Fruit fly (Drosophila melanogaster) whole organism, prepupa: ENCODE measurements around the gene hry.
A peak's percentile ranks its signal among the peaks of the same experiment; 100 is the strongest.

ENCODE experiments used
- Blimp-1 ChIP-seq: fragments of 200-800 bp; sonication (Bioruptor generic); optimal IDR thresholded peaks from 3 replicates; lab custom pipeline; 2017; ENCODE audit warnings: missing biosample characterization, missing genetic modification characterization, mild to moderate bottlenecking, moderate library complexity, missing genetic modification reagents
- CG10631 ChIP-seq: fragments of 200-800 bp; sonication (Bioruptor generic); optimal IDR thresholded peaks from 2 replicates; lab custom pipeline; 2016; ENCODE audit warnings: missing biosample characterization, missing genetic modification characterization
- CG11294 ChIP-seq: fragments of 200-800 bp; sonication (Bioruptor generic); IDR thresholded peaks from 2 replicates; pipeline ENCODE4 v1.3.6; 2022; ENCODE audit warnings: missing biosample characterization, missing genetic modification characterization
- CG11762 ChIP-seq: fragments of 200-800 bp; sonication (Bioruptor generic); optimal IDR thresholded peaks from 3 replicates; lab custom pipeline; 2016; ENCODE audit warnings: missing biosample characterization, missing genetic modification characterization; ENCODE audit not compliant: insufficient read depth
- CG15336 ChIP-seq: fragments of 200-800 bp; sonication (Bioruptor generic); IDR thresholded peaks from 2 replicates; pipeline ENCODE4 v1.3.6; 2022; ENCODE audit warnings: missing biosample characterization, missing genetic modification characterization
- CG1621 ChIP-seq: fragments of 200-800 bp; sonication (Bioruptor generic); optimal IDR thresholded peaks from 3 replicates; lab custom pipeline; 2018; ENCODE audit warnings: missing biosample characterization, mild to moderate bottlenecking, missing genetic modification characterization
- CG3032 ChIP-seq: fragments of 200-800 bp; optimal IDR thresholded peaks from 2 replicates; lab custom pipeline; 2019; ENCODE audit warnings: missing biosample characterization, mild to moderate bottlenecking, missing genetic modification characterization, moderate library complexity
- CG32006 ChIP-seq: fragments of 200-800 bp; sonication (Bioruptor generic); optimal IDR thresholded peaks from 3 replicates; lab custom pipeline; 2017; ENCODE audit warnings: missing biosample characterization, mild to moderate bottlenecking, missing genetic modification characterization
- CG3919 ChIP-seq: fragments of 200-800 bp; sonication (Bioruptor generic); optimal IDR thresholded peaks from 3 replicates; lab custom pipeline; 2016; ENCODE audit warnings: missing biosample characterization, missing genetic modification characterization
- CG4318 ChIP-seq: fragments of 200-800 bp; sonication (Bioruptor generic); optimal IDR thresholded peaks from 3 replicates; lab custom pipeline; 2017; ENCODE audit warnings: missing biosample characterization, mild to moderate bottlenecking, missing genetic modification characterization
- CG6163 ChIP-seq: fragments of 200-800 bp; sonication (Bioruptor generic); IDR thresholded peaks from 3 replicates; pipeline ENCODE4 v1.3.6; 2022; ENCODE audit warnings: missing biosample characterization, missing genetic modification characterization
- CG6276 ChIP-seq: fragments of 200-800 bp; sonication (Bioruptor generic); optimal IDR thresholded peaks from 2 replicates; lab custom pipeline; 2017; ENCODE audit warnings: missing biosample characterization, mild to moderate bottlenecking, missing genetic modification characterization
- CG6792 ChIP-seq: fragments of 200-800 bp; sonication (Bioruptor generic); optimal IDR thresholded peaks from 3 replicates; lab custom pipeline; 2016; ENCODE audit warnings: missing biosample characterization, missing genetic modification characterization
- CG6808 ChIP-seq: fragments of 200-800 bp; sonication (Bioruptor generic); optimal IDR thresholded peaks from 3 replicates; lab custom pipeline; 2017; ENCODE audit warnings: missing biosample characterization, missing genetic modification characterization, mild to moderate bottlenecking, moderate library complexity, missing genetic modification reagents
- CG7368 ChIP-seq: fragments of 200-800 bp; sonication (Bioruptor generic); optimal IDR thresholded peaks from 3 replicates; lab custom pipeline; 2016; ENCODE audit warnings: missing biosample characterization, missing genetic modification characterization
- CG8119 ChIP-seq: fragments of 200-800 bp; sonication (Bioruptor generic); IDR thresholded peaks from 3 replicates; pipeline ENCODE4 v1.3.6; 2022; ENCODE audit warnings: missing biosample characterization, missing genetic modification characterization
- CG8632 ChIP-seq: fragments of 200-800 bp; sonication (Bioruptor generic); optimal IDR thresholded peaks from 3 replicates; lab custom pipeline; 2016; ENCODE audit warnings: missing biosample characterization, missing genetic modification characterization
- CG9139 ChIP-seq: fragments of 200-800 bp; sonication (Bioruptor generic); optimal IDR thresholded peaks from 3 replicates; lab custom pipeline; 2017; ENCODE audit warnings: missing biosample characterization, mild to moderate bottlenecking, missing genetic modification characterization
- Eip75B ChIP-seq: fragments of 200-800 bp; sonication (Bioruptor generic); optimal IDR thresholded peaks from 3 replicates; lab custom pipeline; 2016; ENCODE audit warnings: missing biosample characterization, missing genetic modification characterization
- Eip78C ChIP-seq: fragments of 200-800 bp; sonication (Bioruptor generic); peaks from one replicate; lab custom pipeline; 2016; ENCODE audit warnings: missing biosample characterization, missing genetic modification characterization
- Ets21C ChIP-seq: fragments of 200-800 bp; sonication (Bioruptor generic); optimal IDR thresholded peaks from 3 replicates; lab custom pipeline; 2016; ENCODE audit warnings: missing biosample characterization, missing genetic modification characterization
- Ets96B ChIP-seq: fragments of 200-800 bp; optimal IDR thresholded peaks from 2 replicates; lab custom pipeline; 2019; ENCODE audit warnings: missing biosample characterization, mild to moderate bottlenecking, missing genetic modification characterization, moderate library complexity
- Gug ChIP-seq: fragments of 200-800 bp; sonication (Bioruptor generic); IDR thresholded peaks from 2 replicates; pipeline ENCODE4 v1.3.6; 2022; ENCODE audit warnings: missing biosample characterization, missing genetic modification characterization
- Hr39 ChIP-seq: fragments of 200-800 bp; sonication (Bioruptor generic); optimal IDR thresholded peaks from 2 replicates; lab custom pipeline; 2016; ENCODE audit warnings: missing biosample characterization, missing genetic modification characterization
- Lpt ChIP-seq: fragments of 200-800 bp; sonication (Bioruptor generic); optimal IDR thresholded peaks from 3 replicates; lab custom pipeline; 2016; ENCODE audit warnings: missing biosample characterization, missing genetic modification characterization
- Met ChIP-seq: fragments of 200-800 bp; sonication (Bioruptor generic); optimal IDR thresholded peaks from 3 replicates; lab custom pipeline; 2016; ENCODE audit warnings: missing biosample characterization, missing genetic modification characterization
- OdsH ChIP-seq: fragments of 200-800 bp; sonication (Bioruptor generic); optimal IDR thresholded peaks from 3 replicates; lab custom pipeline; 2016; ENCODE audit warnings: missing biosample characterization, missing genetic modification characterization
- Smox ChIP-seq: fragments of 200-800 bp; sonication (Bioruptor generic); optimal IDR thresholded peaks from 3 replicates; lab custom pipeline; 2016; ENCODE audit warnings: missing biosample characterization, missing genetic modification characterization
- Sox102F ChIP-seq: fragments of 200-800 bp; sonication (Bioruptor generic); optimal IDR thresholded peaks from 2 replicates; lab custom pipeline; 2016; ENCODE audit warnings: missing biosample characterization, mild to moderate bottlenecking, missing genetic modification characterization
- Sox14 ChIP-seq: fragments of 200-800 bp; sonication (Bioruptor generic); optimal IDR thresholded peaks from 3 replicates; lab custom pipeline; 2016; ENCODE audit warnings: missing biosample characterization, missing genetic modification characterization
- Sox15 ChIP-seq: fragments of 200-800 bp; sonication (Bioruptor generic); optimal IDR thresholded peaks from 3 replicates; lab custom pipeline; 2016; ENCODE audit warnings: missing biosample characterization, missing genetic modification characterization
- acj6 ChIP-seq: fragments of 200-800 bp; sonication (Bioruptor generic); optimal IDR thresholded peaks from 3 replicates; lab custom pipeline; 2016; ENCODE audit warnings: missing biosample characterization, missing genetic modification characterization
- eg ChIP-seq: fragments of 200-800 bp; sonication (Bioruptor generic); IDR thresholded peaks from 3 replicates; pipeline ENCODE4 v1.3.6; 2022; ENCODE audit warnings: missing biosample characterization, missing genetic modification characterization
- esn ChIP-seq: fragments of 200-800 bp; sonication (Bioruptor generic); optimal IDR thresholded peaks from 2 replicates; lab custom pipeline; 2016; ENCODE audit warnings: missing biosample characterization, mild to moderate bottlenecking, missing genetic modification characterization, moderate library complexity
- fd59A ChIP-seq: fragments of 200-800 bp; sonication (Bioruptor generic); optimal IDR thresholded peaks from 2 replicates; lab custom pipeline; 2017; ENCODE audit warnings: missing biosample characterization, mild to moderate bottlenecking, missing genetic modification characterization, missing genetic modification reagents
- fkh ChIP-seq: fragments of 200-800 bp; sonication (Bioruptor generic); optimal IDR thresholded peaks from 3 replicates; lab custom pipeline; 2017; ENCODE audit warnings: missing biosample characterization, mild to moderate bottlenecking, missing genetic modification characterization, moderate library complexity
- lz ChIP-seq: fragments of 200-800 bp; sonication (Bioruptor generic); optimal IDR thresholded peaks from 3 replicates; lab custom pipeline; 2016; ENCODE audit warnings: missing biosample characterization, missing genetic modification characterization
- net ChIP-seq: fragments of 200-800 bp; sonication (Bioruptor generic); optimal IDR thresholded peaks from 3 replicates; lab custom pipeline; 2016; ENCODE audit warnings: missing biosample characterization, missing genetic modification characterization
- salr ChIP-seq, 2 experiments: fragments of 200-800 bp; sonication (Bioruptor generic); optimal IDR thresholded peaks; 3 replicates each; lab custom pipeline; 2016 to 2018; ENCODE audit warnings: missing biosample characterization in 2 of 2, missing genetic modification characterization in 2 of 2, mild to moderate bottlenecking in 1 of 2
- svp ChIP-seq: fragments of 200-800 bp; sonication (Bioruptor generic); peaks from one replicate; lab custom pipeline; 2016; ENCODE audit warnings: missing biosample characterization, missing genetic modification characterization
- vri ChIP-seq: fragments of 200-800 bp; sonication (Bioruptor generic); optimal IDR thresholded peaks from 3 replicates; lab custom pipeline; 2016; ENCODE audit warnings: missing biosample characterization, mild to moderate bottlenecking, missing genetic modification characterization

The hry gene

DNA sequence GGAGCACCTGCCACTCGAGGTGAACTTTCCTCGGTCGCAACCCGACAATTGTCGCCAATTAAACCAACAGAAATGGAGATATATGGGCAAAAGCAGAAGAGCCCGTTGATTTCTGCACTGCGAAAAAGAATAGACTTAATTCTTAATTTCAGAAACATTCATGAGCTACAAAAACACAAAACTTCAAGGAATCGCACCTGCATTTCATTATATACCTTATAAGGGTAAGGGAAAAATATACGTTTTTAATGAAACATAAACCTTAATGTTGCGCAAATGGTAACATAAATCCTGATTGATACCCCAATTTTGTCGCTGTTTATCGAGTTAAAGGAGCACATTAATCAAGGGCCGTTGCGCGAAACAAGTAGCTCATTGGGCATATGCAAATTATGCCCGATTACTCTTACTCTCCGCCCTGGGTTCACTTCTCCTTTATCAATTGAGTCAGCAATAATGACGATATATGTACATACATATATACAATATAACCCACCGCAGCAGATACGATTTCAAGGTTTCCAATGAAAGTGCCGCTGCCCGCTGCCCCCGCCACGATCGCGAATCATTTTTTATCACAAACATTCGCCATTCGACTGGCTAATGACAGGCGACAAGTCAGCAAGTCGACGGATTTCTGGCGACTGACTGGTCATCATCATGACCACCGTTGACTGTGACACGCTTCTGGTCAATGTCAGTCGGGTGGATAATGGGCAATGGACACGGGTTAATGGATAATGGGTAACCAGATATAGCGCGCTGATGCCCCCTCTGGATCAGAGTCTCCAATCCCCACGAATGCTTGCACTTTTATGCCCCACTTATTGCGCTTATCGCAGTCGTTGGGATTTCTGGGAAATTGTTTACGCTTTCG is 13.5 kb upstream of the hry start (continued):
- TF ChIP-seq Sox102F (GFP tag; lab: Kevin White, UChicago) = peak; percentile 19
- TF ChIP-seq Hr39 (GFP tag; lab: Kevin White, UChicago) = peak; percentile 3
- peak; percentile 33 for TF ChIP-seq OdsH (GFP tag; lab: Kevin White, UChicago)
- peak; percentile 25 for TF ChIP-seq CG3919 (GFP tag; lab: Kevin White, UChicago)
- TF ChIP-seq lz (GFP tag; lab: Kevin White, UChicago) = no peak
- TF ChIP-seq CG6792 (GFP tag; lab: Kevin White, UChicago) = peak; percentile 38
- TF ChIP-seq esn = peak; percentile 29
- TF ChIP-seq Sox14 (GFP tag; lab: Kevin White, UChicago) = no peak
- no peak for TF ChIP-seq Blimp-1 (GFP tag; lab: Kevin White, UChicago)
- no peak for TF ChIP-seq CG8119 (GFP tag; lab: Robert Waterston, UW)
- TF ChIP-seq acj6 (GFP tag; lab: Kevin White, UChicago) = peak; percentile 19
- TF ChIP-seq Sox15 = peak; percentile 9
- peak; percentile 85 for TF ChIP-seq svp
- TF ChIP-seq CG6808 = peak; percentile 33

DNA sequence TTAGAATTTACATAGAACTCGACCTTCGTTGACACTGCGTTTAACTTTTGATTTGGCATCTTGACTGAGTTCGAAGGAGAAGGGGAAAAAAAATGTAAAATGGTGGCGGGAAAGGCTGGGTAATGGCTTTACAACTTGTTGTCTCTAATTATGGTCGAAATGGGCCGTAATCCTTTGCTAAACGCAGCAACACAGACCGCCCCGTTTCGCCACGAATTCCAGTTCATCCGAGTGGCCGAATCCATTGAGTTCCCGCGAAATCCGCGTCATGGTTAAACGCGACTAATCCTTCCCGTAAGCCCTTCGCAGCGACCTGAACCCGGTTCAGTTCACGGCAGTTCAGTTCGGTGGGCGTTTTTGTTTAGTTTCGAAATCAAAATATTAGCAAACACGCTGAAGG is 9.5 kb upstream of the hry start:
- no peak for TF ChIP-seq vri (GFP tag; lab: Kevin White, UChicago)
- TF ChIP-seq CG1621 = no peak
- TF ChIP-seq svp = no peak
- TF ChIP-seq CG6808 = no peak
- TF ChIP-seq lz (GFP tag; lab: Kevin White, UChicago) = no peak
- no peak for TF ChIP-seq Sox15
- no peak for TF ChIP-seq CG11762 (GFP tag; lab: Kevin White, UChicago)
- TF ChIP-seq CG10631 (GFP tag; lab: Kevin White, UChicago) = no peak
- TF ChIP-seq Hr39 (GFP tag; lab: Kevin White, UChicago) = no peak
- TF ChIP-seq CG32006 (GFP tag; lab: Kevin White, UChicago) = no peak
- TF ChIP-seq net (GFP tag; lab: Kevin White, UChicago) = no peak
- no peak for TF ChIP-seq Eip75B (GFP tag; lab: Kevin White, UChicago)
- no peak for TF ChIP-seq CG6163 (GFP tag; lab: Robert Waterston, UW)

DNA sequence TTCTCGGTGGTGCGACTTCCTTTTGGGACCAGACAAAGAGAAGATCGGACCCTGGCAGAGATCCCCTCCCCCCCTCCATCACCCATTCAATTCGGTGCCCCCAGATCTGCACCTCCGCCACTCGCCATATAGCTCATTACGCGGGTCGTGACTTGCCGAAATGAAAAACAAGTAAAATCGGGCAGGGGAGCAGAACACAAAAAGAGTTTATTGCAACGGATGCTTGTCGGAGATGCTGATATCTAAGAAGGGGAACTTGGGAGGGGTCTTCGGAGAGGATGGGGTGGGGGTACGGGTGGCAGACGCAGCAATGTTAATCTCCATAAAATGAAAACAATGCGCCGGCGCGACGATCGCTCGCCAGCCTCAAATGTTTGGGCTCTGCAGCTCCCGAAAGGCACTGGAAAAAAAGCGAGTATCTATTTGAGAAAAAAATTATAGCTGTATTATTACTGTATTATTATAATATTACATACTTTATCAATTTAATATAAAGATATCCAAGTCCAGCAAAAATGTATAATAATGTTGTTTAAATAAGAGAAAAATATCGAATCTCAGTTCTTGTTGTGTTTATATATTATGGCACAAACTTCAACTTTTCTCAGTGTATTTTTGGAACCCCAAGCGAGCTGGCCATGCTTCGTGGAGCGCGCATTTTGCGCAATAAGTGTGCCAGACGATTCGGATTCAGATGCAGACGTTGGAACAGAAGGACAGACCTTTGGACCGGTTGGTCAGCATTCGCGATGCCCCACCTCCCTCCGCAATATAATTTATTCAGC is 7.6 kb upstream of the hry start:
- TF ChIP-seq CG15336 (GFP tag; lab: Robert Waterston, UW) (peak; percentile 79), CG32006 (GFP tag; lab: Kevin White, UChicago) (peak; percentile 71), CG11294 (GFP tag; lab: Robert Waterston, UW) (no peak), Eip75B (GFP tag; lab: Kevin White, UChicago) (peak; percentile 72), CG6792 (GFP tag; lab: Kevin White, UChicago) (peak; percentile 88), CG6808 (peak; percentile 94), Lpt (GFP tag; lab: Kevin White, UChicago) (peak; percentile 73), Gug (GFP tag; lab: Robert Waterston, UW) (peak; percentile 69), net (GFP tag; lab: Kevin White, UChicago) (peak; percentile 83), lz (GFP tag; lab: Kevin White, UChicago) (peak; percentile 65), acj6 (GFP tag; lab: Kevin White, UChicago) (peak; percentile 88), Eip78C (GFP tag; lab: Kevin White, UChicago) (peak; percentile 95), eg (peak; percentile 73), CG9139 (peak; percentile 84), CG3032 (tag; lab: Kevin White, UChicago) (peak; percentile 95), fd59A (GFP tag; lab: Kevin White, UChicago) (peak; percentile 88), CG6276 (peak; percentile 52), fkh (GFP tag; lab: Kevin White, UChicago) (no peak), Met (peak; percentile 84), CG11762 (GFP tag; lab: Kevin White, UChicago) (peak; percentile 83), Ets96B (tag; lab: Kevin White, UChicago) (peak; percentile 94), Sox102F (GFP tag; lab: Kevin White, UChicago) (peak; percentile 85), Ets21C (GFP tag; lab: Kevin White, UChicago) (peak; percentile 37), CG8632 (GFP tag; lab: Kevin White, UChicago) (peak; percentile 92), Smox (GFP tag; lab: Kevin White, UChicago) (peak; percentile 77), esn (peak; percentile 87), Blimp-1 (GFP tag; lab: Kevin White, UChicago) (peak; percentile 66), Sox14 (GFP tag; lab: Kevin White, UChicago) (peak; percentile 57), CG7368 (GFP tag; lab: Kevin White, UChicago) (peak; percentile 75), CG3919 (GFP tag; lab: Kevin White, UChicago) (peak; percentile 89), salr (GFP tag; optimal IDR thresholded peaks at IDR 0.05; lab: Kevin White, UChicago) (peak; percentile 53 to 75), CG8119 (GFP tag; lab: Robert Waterston, UW) (peak; percentile 86), CG4318 (peak; percentile 53), CG10631 (GFP tag; lab: Kevin White, UChicago) (peak; percentile 89)
